Worm (Caenorhabditis elegans) whole organism, young adult: ENCODE results near the gene F42A6.2.

Experiments used
- C06A6.2 ChIP-seq: fragments of 200-800 bp; sonication (Bioruptor generic); conservative IDR thresholded peaks from 2 replicates; pipeline ENCODE4 v1.3.6; 2022; ENCODE audit warnings: missing genetic modification characterization, missing compliant biosample characterization
- F33H1.4 ChIP-seq: fragments of 200-800 bp; sonication (Bioruptor generic); IDR thresholded peaks from 2 replicates; pipeline ENCODE4 v1.3.6; 2022; ENCODE audit warnings: missing genetic modification reagents, missing genetic modification characterization, missing compliant biosample characterization
- F57C9.4 ChIP-seq: sonication (generic microtip); optimal IDR thresholded peaks from 2 replicates; lab custom pipeline; 2017; ENCODE audit warnings: mild to moderate bottlenecking, missing genetic modification characterization, missing compliant biosample characterization
- K11D2.4 ChIP-seq: fragments of 200-800 bp; sonication (Bioruptor generic); IDR thresholded peaks from 2 replicates; pipeline ENCODE4 v1.3.6; 2022; ENCODE audit warnings: missing genetic modification reagents, missing genetic modification characterization, missing compliant biosample characterization
- T07F8.4 ChIP-seq: sonication (generic microtip); optimal IDR thresholded peaks from 2 replicates; lab custom pipeline; 2016; ENCODE audit warnings: mild to moderate bottlenecking, missing genetic modification characterization, moderate library complexity, missing compliant biosample characterization
- T26A5.8 ChIP-seq: sonication (generic microtip); optimal IDR thresholded peaks from 2 replicates; lab custom pipeline; 2016; ENCODE audit warnings: missing genetic modification characterization, missing compliant biosample characterization
- Y79H2A.3 ChIP-seq: fragments of 200-800 bp; sonication (Bioruptor generic); conservative IDR thresholded peaks from 2 replicates; pipeline ENCODE4 v1.3.6; 2022; ENCODE audit warnings: missing genetic modification reagents, missing genetic modification characterization, missing compliant biosample characterization
- ZK185.1 ChIP-seq: sonication (generic microtip); optimal IDR thresholded peaks from 2 replicates; lab custom pipeline; 2016; ENCODE audit warnings: mild to moderate bottlenecking, missing genetic modification characterization, missing compliant biosample characterization; ENCODE audit not compliant: poor library complexity, severe bottlenecking
- akir-1 ChIP-seq: fragments of 200-800 bp; sonication (Bioruptor generic); optimal IDR thresholded peaks from 2 replicates; lab custom pipeline; 2018; ENCODE audit warnings: mild to moderate bottlenecking, missing genetic modification characterization, moderate library complexity, missing compliant biosample characterization
- ama-1 ChIP-seq, 3 experiments: fragments of 150-350 bp in 1 of 3; sonication (generic microtip) in 2 of 3; optimal IDR thresholded peaks; 2 replicates each; lab custom pipeline; 2014 to 2018; ENCODE audit warnings: missing biosample characterization in 2 of 3, missing genetic modification characterization in 2 of 3, missing genetic modification reagents in 2 of 3
- athp-1 ChIP-seq: sonication (generic microtip); optimal IDR thresholded peaks from 2 replicates; lab custom pipeline; 2017; ENCODE audit warnings: mild to moderate bottlenecking, missing genetic modification characterization, missing compliant biosample characterization
- attf-3 ChIP-seq: fragments of 200-800 bp; sonication (Bioruptor generic); conservative IDR thresholded peaks from 2 replicates; pipeline ENCODE4 v1.3.6; 2022; ENCODE audit warnings: missing genetic modification reagents, missing genetic modification characterization, missing compliant biosample characterization
- attf-5 ChIP-seq: fragments of 200-800 bp; sonication (Bioruptor generic); optimal IDR thresholded peaks from 2 replicates; lab custom pipeline; 2018; ENCODE audit warnings: mild to moderate bottlenecking, missing genetic modification characterization, missing compliant biosample characterization
- attf-6 ChIP-seq: fragments of 200-800 bp; sonication (Bioruptor generic); IDR thresholded peaks from 2 replicates; pipeline ENCODE4 v1.3.6; 2022; ENCODE audit warnings: missing genetic modification reagents, missing genetic modification characterization, missing compliant biosample characterization
- bed-1 ChIP-seq: fragments of 200-800 bp; sonication (Bioruptor generic); IDR thresholded peaks from 2 replicates; pipeline ENCODE4 v1.3.6; 2022; ENCODE audit warnings: missing genetic modification reagents, missing genetic modification characterization, missing compliant biosample characterization
- ccch-3 ChIP-seq: fragments of 200-800 bp; sonication (Bioruptor generic); optimal IDR thresholded peaks from 2 replicates; lab custom pipeline; 2018; ENCODE audit warnings: mild to moderate bottlenecking, missing genetic modification characterization, missing compliant biosample characterization
- ceh-27 ChIP-seq: fragments of 200-800 bp; sonication (Bioruptor generic); optimal IDR thresholded peaks from 2 replicates; lab custom pipeline; 2018; ENCODE audit warnings: mild to moderate bottlenecking, missing genetic modification characterization, moderate library complexity, missing compliant biosample characterization
- ceh-91 ChIP-seq: fragments of 200-800 bp; sonication (Bioruptor generic); IDR thresholded peaks from 2 replicates; pipeline ENCODE4 v1.3.6; 2022; ENCODE audit warnings: missing genetic modification reagents, missing genetic modification characterization, missing compliant biosample characterization
- chd-7 ChIP-seq: sonication (generic microtip); optimal IDR thresholded peaks from 2 replicates; lab custom pipeline; 2016; ENCODE audit warnings: mild to moderate bottlenecking, missing genetic modification characterization, moderate library complexity, missing compliant biosample characterization
- die-1 ChIP-seq: sonication (generic microtip); optimal IDR thresholded peaks from 2 replicates; lab custom pipeline; 2016; ENCODE audit warnings: missing genotype, mild to moderate bottlenecking, missing genetic modification characterization, missing compliant biosample characterization
- dpl-1 ChIP-seq: fragments of 150-350 bp; optimal IDR thresholded peaks from 2 replicates; lab custom pipeline; 2014; ENCODE audit warnings: missing biosample characterization, missing genetic modification reagents, missing genetic modification characterization
- efl-1 ChIP-seq: fragments of 150-350 bp; optimal IDR thresholded peaks from 2 replicates; lab custom pipeline; 2014; ENCODE audit warnings: missing biosample characterization, missing genetic modification reagents, missing genetic modification characterization
- egrh-3 ChIP-seq: fragments of 200-800 bp; sonication (Bioruptor generic); IDR thresholded peaks from 2 replicates; pipeline ENCODE4 v1.3.6; 2022; ENCODE audit warnings: missing genetic modification reagents, missing genetic modification characterization, missing compliant biosample characterization
- ekl-4 ChIP-seq: fragments of 200-800 bp; sonication (Bioruptor generic); IDR thresholded peaks from 2 replicates; pipeline ENCODE4 v1.3.6; 2022; ENCODE audit warnings: missing genetic modification reagents, missing genetic modification characterization, missing compliant biosample characterization
- ets-4 ChIP-seq: fragments of 200-800 bp; sonication (Bioruptor generic); optimal IDR thresholded peaks from 2 replicates; lab custom pipeline; 2018; ENCODE audit warnings: mild to moderate bottlenecking, missing genetic modification characterization, missing compliant biosample characterization
- hmg-1.2 ChIP-seq: fragments of 200-800 bp; sonication (Bioruptor generic); IDR thresholded peaks from 2 replicates; pipeline ENCODE4 v1.3.6; 2022; ENCODE audit warnings: missing genetic modification reagents, missing genetic modification characterization, missing compliant biosample characterization
- hmg-20 ChIP-seq: fragments of 200-800 bp; sonication (Bioruptor generic); IDR thresholded peaks from 2 replicates; pipeline ENCODE4 v1.3.6; 2022; ENCODE audit warnings: missing genetic modification reagents, missing genetic modification characterization, missing compliant biosample characterization
- lag-1 ChIP-seq: fragments of 200-800 bp; sonication (Bioruptor generic); IDR thresholded peaks from 2 replicates; pipeline ENCODE4 v1.3.6; 2022; ENCODE audit warnings: missing genetic modification reagents, missing genetic modification characterization, missing compliant biosample characterization
- let-526 ChIP-seq: fragments of 200-800 bp; sonication (Bioruptor generic); IDR thresholded peaks from 2 replicates; pipeline ENCODE4 v1.3.6; 2022; ENCODE audit warnings: missing genetic modification reagents, missing genetic modification characterization, missing compliant biosample characterization
- lin-35 ChIP-seq, 3 experiments: fragments of 150-350 bp in 2 of 3; sonication (generic microtip) in 1 of 3; optimal IDR thresholded peaks; 2 replicates each; lab custom pipeline; 2014 to 2018; ENCODE audit warnings: missing biosample characterization in 3 of 3, missing genetic modification characterization in 3 of 3, missing genetic modification reagents in 3 of 3
- lin-40 ChIP-seq: sonication (generic microtip); optimal IDR thresholded peaks from 2 replicates; lab custom pipeline; 2016; ENCODE audit warnings: missing genetic modification characterization, mild to moderate bottlenecking, missing compliant biosample characterization, missing genotype, missing genetic modification reagents
- lin-54 ChIP-seq: fragments of 200-800 bp; sonication (Bioruptor generic); optimal IDR thresholded peaks from 2 replicates; lab custom pipeline; 2018; ENCODE audit warnings: mild to moderate bottlenecking, missing genetic modification characterization, missing compliant biosample characterization
- madf-3 ChIP-seq: fragments of 200-800 bp; sonication (Bioruptor generic); IDR thresholded peaks from 2 replicates; pipeline ENCODE4 v1.3.6; 2022; ENCODE audit warnings: missing genetic modification reagents, missing genetic modification characterization, missing compliant biosample characterization
- mcd-1 ChIP-seq: fragments of 200-800 bp; sonication (Bioruptor generic); IDR thresholded peaks from 2 replicates; pipeline ENCODE4 v1.3.6; 2022; ENCODE audit warnings: missing genetic modification reagents, missing genetic modification characterization, missing compliant biosample characterization
- nfyb-1 ChIP-seq: fragments of 200-800 bp; sonication (Bioruptor generic); IDR thresholded peaks from 2 replicates; pipeline ENCODE4 v1.3.6; 2022; ENCODE audit warnings: missing genetic modification reagents, missing genetic modification characterization, missing compliant biosample characterization
- nhr-120 ChIP-seq: fragments of 200-800 bp; sonication (Bioruptor generic); IDR thresholded peaks from 2 replicates; pipeline ENCODE4 v1.3.6; 2022; ENCODE audit warnings: missing genetic modification characterization, missing compliant biosample characterization
- nhr-80 ChIP-seq: sonication (generic microtip); optimal IDR thresholded peaks from 2 replicates; lab custom pipeline; 2016; ENCODE audit warnings: missing genetic modification characterization, missing compliant biosample characterization
- pbrm-1 ChIP-seq: fragments of 200-800 bp; sonication (Bioruptor generic); IDR thresholded peaks from 2 replicates; pipeline ENCODE4 v1.3.6; 2022; ENCODE audit warnings: missing genetic modification reagents, missing genetic modification characterization, missing compliant biosample characterization
- repo-1 ChIP-seq: sonication (generic microtip); optimal IDR thresholded peaks from 2 replicates; lab custom pipeline; 2017; ENCODE audit warnings: mild to moderate bottlenecking, missing genetic modification characterization, missing compliant biosample characterization
- snpc-1.1 ChIP-seq: sonication (generic microtip); optimal IDR thresholded peaks from 2 replicates; lab custom pipeline; 2017; ENCODE audit warnings: missing genetic modification characterization, mild to moderate bottlenecking, missing compliant biosample characterization, antibody characterized with exemption, moderate library complexity, missing genotype, missing genetic modification reagents; ENCODE audit not compliant: insufficient read depth
- somi-1 ChIP-seq: fragments of 200-800 bp; sonication (Bioruptor generic); optimal IDR thresholded peaks from 2 replicates; lab custom pipeline; 2018; ENCODE audit warnings: mild to moderate bottlenecking, missing genetic modification characterization, missing compliant biosample characterization
- tbp1 ChIP-seq: fragments of 200-800 bp; sonication (Bioruptor generic); optimal IDR thresholded peaks from 2 replicates; lab custom pipeline; 2018; ENCODE audit warnings: mild to moderate bottlenecking, missing genetic modification characterization, missing compliant biosample characterization
- tbx-9 ChIP-seq: sonication (generic microtip); optimal IDR thresholded peaks from 2 replicates; lab custom pipeline; 2016; ENCODE audit warnings: borderline replicate concordance, missing genetic modification characterization, inconsistent platforms, missing compliant biosample characterization
- unc-62 ChIP-seq: fragments of 150-350 bp; optimal IDR thresholded peaks from 2 replicates; lab custom pipeline; 2014; ENCODE audit warnings: missing biosample characterization, missing genetic modification reagents, missing genetic modification characterization
- xnd-1 ChIP-seq: sonication (generic microtip); optimal IDR thresholded peaks from 2 replicates; lab custom pipeline; 2016; ENCODE audit warnings: missing genotype, missing genetic modification reagents, missing genetic modification characterization, missing compliant biosample characterization
- zfh-2 ChIP-seq: fragments of 200-800 bp; sonication (Bioruptor generic); conservative IDR thresholded peaks from 2 replicates; pipeline ENCODE4 v1.3.6; 2022; ENCODE audit warnings: missing genetic modification reagents, missing genetic modification characterization, missing compliant biosample characterization
- ztf-26 ChIP-seq: sonication (generic microtip); optimal IDR thresholded peaks from 2 replicates; lab custom pipeline; 2017; ENCODE audit warnings: missing genetic modification characterization, missing compliant biosample characterization

F42A6.2 gene

DNA sequence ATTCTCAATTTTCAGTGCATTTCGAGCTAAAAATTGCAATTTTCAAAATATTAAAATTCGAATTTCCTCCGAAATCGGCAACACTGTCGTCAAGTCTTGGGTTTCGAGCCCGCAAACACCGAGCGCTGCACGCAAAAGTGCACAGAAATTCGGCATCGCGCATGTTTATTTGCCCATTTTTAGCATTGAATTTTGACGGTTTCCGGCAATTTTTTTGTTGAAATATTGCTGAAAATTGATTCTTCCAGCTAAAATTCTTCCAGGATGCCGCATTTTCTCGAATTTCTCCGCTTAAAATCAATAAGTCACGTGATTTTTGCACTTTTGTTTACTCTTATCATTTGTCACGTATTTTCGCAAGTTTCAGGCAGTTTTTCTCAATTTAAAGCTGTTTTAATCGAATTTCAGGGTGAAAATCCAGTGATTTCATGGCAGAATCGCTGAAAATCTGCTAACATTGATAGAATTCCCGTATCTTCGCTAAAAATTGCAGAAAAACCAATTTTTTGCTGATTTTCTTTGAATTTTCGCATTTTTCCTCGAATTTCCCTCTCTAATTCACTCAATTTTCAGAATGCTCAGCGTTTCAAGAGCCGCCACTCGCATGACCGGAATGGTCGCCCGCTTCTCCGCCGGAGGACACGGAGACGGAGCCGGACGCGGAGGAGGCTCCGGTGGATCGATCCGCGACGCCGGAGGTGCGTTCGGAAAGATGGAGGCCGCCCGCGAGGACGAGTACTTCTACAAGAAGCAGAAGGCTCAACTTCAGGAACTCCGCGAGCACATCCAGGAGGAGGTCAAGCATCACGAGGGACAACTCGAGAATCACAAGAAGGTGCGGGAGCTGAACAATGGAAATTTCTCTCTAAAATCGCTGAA lies 44.3 kb downstream of the F42A6.2 start, which contains the start of gene mai-2:
TSS of gene mai-2 (plus strand) at position 574 of the 879 bp plus-strand sequence.
- TF ChIP-seq ZK185.1 = no peak
- TF ChIP-seq xnd-1 (tag; lab: Kevin White, UChicago) = no peak
- no peak for TF ChIP-seq die-1
- TF ChIP-seq repo-1 (tag; lab: Kevin White, UChicago) = no peak
- TF ChIP-seq ztf-26 (tag; lab: Kevin White, UChicago) = no peak
- peak; percentile 25 for TF ChIP-seq tbp1 (GFP tag; lab: Kevin White, UChicago)
- no peak for TF ChIP-seq nhr-120 (GFP tag; lab: Robert Waterston, UW)
- TF ChIP-seq hmg-1.2 = peak; percentile 41
- TF ChIP-seq snpc-1.1 = no peak
- TF ChIP-seq ceh-91 (GFP tag; lab: Robert Waterston, UW) = no peak
- TF ChIP-seq lin-40 (tag; lab: Kevin White, UChicago) = peak; percentile 12
- TF ChIP-seq nhr-80 (tag; lab: Kevin White, UChicago) = no peak
- peak; percentile 51 for TF ChIP-seq attf-5 (GFP tag; lab: Kevin White, UChicago)
- TF ChIP-seq pbrm-1 = peak; percentile 56; the same call in 1 of the 2 replicates
- no peak for TF ChIP-seq ets-4 (GFP tag; lab: Kevin White, UChicago)
- no peak for TF ChIP-seq attf-6
- TF ChIP-seq madf-3 = no peak
- no peak for TF ChIP-seq athp-1 (tag; lab: Kevin White, UChicago)
- TF ChIP-seq attf-3 (GFP tag; lab: Robert Waterston, UW) = 0 out of 2 replicates have a peak, but pooled peaks have one; percentile 10
- peak in 1 of 3 experiments; percentile 82 for TF ChIP-seq lin-35 (GFP tag; optimal IDR thresholded peaks at IDR 0.05; lab: Kevin White, UChicago)
- TF ChIP-seq nfyb-1 (GFP tag; lab: Robert Waterston, UW) = peak; percentile 35; the same call in 1 of the 2 replicates
- TF ChIP-seq C06A6.2 (GFP tag; lab: Robert Waterston, UW) = no peak
- no peak for TF ChIP-seq chd-7 (tag; lab: Kevin White, UChicago)
- TF ChIP-seq ama-1 (optimal IDR thresholded peaks at IDR 0.05; lab: Kevin White, UChicago) = peak; percentile 67
- TF ChIP-seq ama-1 (GFP tag; optimal IDR thresholded peaks at IDR 0.05; lab: Kevin White, UChicago) = no peak
- TF ChIP-seq T26A5.8 (tag; lab: Kevin White, UChicago) = no peak
- TF ChIP-seq ccch-3 (GFP tag; lab: Kevin White, UChicago) = no peak
- no peak for TF ChIP-seq bed-1
- TF ChIP-seq F33H1.4 = peak; percentile 24; the same call in 1 of the 2 replicates
- no peak for TF ChIP-seq akir-1
- TF ChIP-seq egrh-3 = peak; percentile 94
- TF ChIP-seq mcd-1 (GFP tag; lab: Robert Waterston, UW) = peak; percentile 52
- no peak for TF ChIP-seq Y79H2A.3
- no peak for TF ChIP-seq somi-1 (GFP tag; lab: Kevin White, UChicago)
- TF ChIP-seq zfh-2 = peak; percentile 86
- TF ChIP-seq tbx-9 = no peak
- peak; percentile 61 for TF ChIP-seq lin-54 (GFP tag; lab: Kevin White, UChicago)
- no peak for TF ChIP-seq unc-62 (GFP tag; lab: Kevin White, UChicago)
- no peak for TF ChIP-seq K11D2.4 (GFP tag; lab: Robert Waterston, UW)
- no peak for TF ChIP-seq F57C9.4 (tag; lab: Kevin White, UChicago)
- no peak for TF ChIP-seq T07F8.4 (tag; lab: Kevin White, UChicago)
- TF ChIP-seq let-526 = 0 out of 2 replicates have a peak, but pooled peaks have one; percentile 9
- TF ChIP-seq dpl-1 (GFP tag; lab: Kevin White, UChicago) = peak; percentile 43
- no peak for TF ChIP-seq lag-1
- TF ChIP-seq efl-1 = peak; percentile 6
- 0 out of 2 replicates have a peak, but pooled peaks have one; percentile 23 for TF ChIP-seq ekl-4 (GFP tag; lab: Robert Waterston, UW)
- no peak for TF ChIP-seq hmg-20 (GFP tag; lab: Robert Waterston, UW)
- TF ChIP-seq ceh-27 (GFP tag; lab: Kevin White, UChicago) = peak; percentile 20
